Worm (Caenorhabditis elegans) whole organism, early embryonic: ENCODE results near the gene M03B6.1.

Experiments used
- B0310.2 ChIP-seq: sonication (generic microtip); optimal IDR thresholded peaks from 2 replicates; lab custom pipeline; 2016; ENCODE audit warnings: mild to moderate bottlenecking, missing genetic modification characterization, missing compliant biosample characterization
- F13C5.2 ChIP-seq: sonication (generic microtip); optimal IDR thresholded peaks from 2 replicates; lab custom pipeline; 2017; ENCODE audit warnings: mild to moderate bottlenecking, missing genetic modification characterization, inconsistent platforms, missing compliant biosample characterization
- aly-1 ChIP-seq: sonication (generic microtip); optimal IDR thresholded peaks from 2 replicates; lab custom pipeline; 2016; ENCODE audit warnings: missing genetic modification characterization, missing compliant biosample characterization
- ama-1 ChIP-seq: fragments of 150-350 bp; optimal IDR thresholded peaks from 2 replicates; lab custom pipeline; 2014
- ceh-13 ChIP-seq: fragments of 200-800 bp; sonication (Bioruptor generic); optimal IDR thresholded peaks from 2 replicates; lab custom pipeline; 2018; ENCODE audit warnings: mild to moderate bottlenecking, missing genetic modification characterization, missing compliant biosample characterization
- ceh-36 ChIP-seq: sonication (generic microtip); optimal IDR thresholded peaks from 2 replicates; lab custom pipeline; 2016; ENCODE audit warnings: missing genetic modification characterization, inconsistent platforms, missing compliant biosample characterization
- ets-7 ChIP-seq: sonication (generic microtip); optimal IDR thresholded peaks from 2 replicates; lab custom pipeline; 2016; ENCODE audit warnings: missing genotype, missing genetic modification characterization, missing compliant biosample characterization
- flt-1 ChIP-seq: fragments of 200-800 bp; sonication (Bioruptor generic); IDR thresholded peaks from 2 replicates; pipeline ENCODE4 v1.3.6; 2022; ENCODE audit warnings: missing genetic modification characterization, missing compliant biosample characterization
- hmbx-1 ChIP-seq: sonication (generic microtip); optimal IDR thresholded peaks from 2 replicates; lab custom pipeline; 2016; ENCODE audit warnings: mild to moderate bottlenecking, missing genetic modification characterization, missing compliant biosample characterization
- hmg-4 ChIP-seq: fragments of 200-800 bp; sonication (Bioruptor generic); optimal IDR thresholded peaks from 2 replicates; lab custom pipeline; 2018; ENCODE audit warnings: mild to moderate bottlenecking, missing genetic modification characterization, missing compliant biosample characterization
- hnd-1 ChIP-seq: sonication (generic microtip); optimal IDR thresholded peaks from 2 replicates; lab custom pipeline; 2016; ENCODE audit warnings: missing genetic modification characterization, missing compliant biosample characterization
- pes-1 ChIP-seq: fragments of 200-800 bp; sonication (Bioruptor generic); IDR thresholded peaks from 2 replicates; pipeline ENCODE4 v1.3.6; 2022; ENCODE audit warnings: missing genetic modification reagents, missing genetic modification characterization, missing compliant biosample characterization
- scrt-1 ChIP-seq: fragments of 200-800 bp; sonication (Bioruptor generic); IDR thresholded peaks from 2 replicates; pipeline ENCODE4 v1.3.6; 2022; ENCODE audit warnings: missing genetic modification characterization, missing compliant biosample characterization
- sea-1 ChIP-seq: fragments of 200-800 bp; sonication (Bioruptor generic); conservative IDR thresholded peaks from 2 replicates; pipeline ENCODE4 v1.3.6; 2022; ENCODE audit warnings: missing genetic modification characterization, missing compliant biosample characterization
- tbx-11 ChIP-seq: fragments of 200-800 bp; sonication (Bioruptor generic); IDR thresholded peaks from 2 replicates; pipeline ENCODE4 v1.3.6; 2022; ENCODE audit warnings: missing genetic modification characterization, missing compliant biosample characterization
- tbx-37 ChIP-seq: fragments of 200-800 bp; sonication (Bioruptor generic); conservative IDR thresholded peaks from 2 replicates; pipeline ENCODE4 v1.3.6; 2022; ENCODE audit warnings: missing genetic modification reagents, missing genetic modification characterization, missing compliant biosample characterization
- tra-4 ChIP-seq: sonication (generic microtip); optimal IDR thresholded peaks from 2 replicates; lab custom pipeline; 2017; ENCODE audit warnings: missing genetic modification characterization, missing compliant biosample characterization

M03B6.1 gene

ce11 chrX:13818791-13819190, 22.6 kb upstream of the M03B6.1 start:
- no peak for TF ChIP-seq tbx-37 (GFP tag; lab: Robert Waterston, UW)
- no peak for TF ChIP-seq ceh-13 (GFP tag; lab: Kevin White, UChicago)
- TF ChIP-seq scrt-1, result no peak
- no peak for TF ChIP-seq ceh-36 (tag; lab: Kevin White, UChicago)
- no peak for TF ChIP-seq ets-7 (tag; lab: Kevin White, UChicago)
- no peak for TF ChIP-seq tra-4 (tag; lab: Kevin White, UChicago)
- TF ChIP-seq hmbx-1 (tag; lab: Kevin White, UChicago), result no peak
- no peak for TF ChIP-seq F13C5.2
- TF ChIP-seq hmg-4, result no peak
- TF ChIP-seq B0310.2 (tag; lab: Kevin White, UChicago), result no peak
- no peak for TF ChIP-seq ama-1 (lab: Kevin White, UChicago)
- TF ChIP-seq aly-1 (tag; lab: Kevin White, UChicago), result no peak
- no peak for TF ChIP-seq tbx-11 (GFP tag; lab: Robert Waterston, UW)
- no peak for TF ChIP-seq pes-1 (GFP tag; lab: Robert Waterston, UW)
- TF ChIP-seq hnd-1 (tag; lab: Kevin White, UChicago), result no peak
- TF ChIP-seq sea-1, result no peak
- TF ChIP-seq flt-1 (GFP tag; lab: Robert Waterston, UW), result no peak

ce11 chrX:13823482-13823881, 17.9 kb upstream of the M03B6.1 start, which contains the start of gene twk-23:
TSS of gene twk-23 (minus strand) at chrX:13823582.
- TF ChIP-seq ama-1 (lab: Kevin White, UChicago), result no peak
- no peak for TF ChIP-seq tbx-11 (GFP tag; lab: Robert Waterston, UW)
- TF ChIP-seq hnd-1 (tag; lab: Kevin White, UChicago), result no peak
- no peak for TF ChIP-seq flt-1 (GFP tag; lab: Robert Waterston, UW)
- TF ChIP-seq tra-4 (tag; lab: Kevin White, UChicago), result no peak
- TF ChIP-seq ceh-36 (tag; lab: Kevin White, UChicago), result no peak
- no peak for TF ChIP-seq aly-1 (tag; lab: Kevin White, UChicago)
- no peak for TF ChIP-seq B0310.2 (tag; lab: Kevin White, UChicago)
- no peak for TF ChIP-seq hmg-4
- TF ChIP-seq tbx-37 (GFP tag; lab: Robert Waterston, UW), result no peak
- no peak for TF ChIP-seq pes-1 (GFP tag; lab: Robert Waterston, UW)
- TF ChIP-seq ceh-13 (GFP tag; lab: Kevin White, UChicago), result no peak
- TF ChIP-seq scrt-1, result no peak
- no peak for TF ChIP-seq sea-1
- TF ChIP-seq hmbx-1 (tag; lab: Kevin White, UChicago), result no peak
- TF ChIP-seq ets-7 (tag; lab: Kevin White, UChicago), result no peak
- TF ChIP-seq F13C5.2, result no peak

- TF ChIP-seq tbx-11 (GFP tag; lab: Robert Waterston, UW) (no peak), aly-1 (tag; lab: Kevin White, UChicago) (no peak), F13C5.2 (no peak), tbx-37 (GFP tag; lab: Robert Waterston, UW) (no peak), hmg-4 (no peak), hmbx-1 (tag; lab: Kevin White, UChicago) (no peak), ceh-36 (tag; lab: Kevin White, UChicago) (no peak), ama-1 (lab: Kevin White, UChicago) (no peak), scrt-1 (no peak)
These were observed 8.0 kb upstream of the M03B6.1 start for ce11 chrX:13833448-13833847.

- TF ChIP-seq flt-1 (GFP tag; lab: Robert Waterston, UW) (no peak), scrt-1 (no peak)
These were observed 7.3 kb upstream of the M03B6.1 start, which contains the start of gene F19D8.2 for ce11 chrX:13834127-13834526. TSS of gene F19D8.2 (plus strand) at chrX:13834427.

ce11 chrX:13838019-13838418, 3.4 kb upstream of the M03B6.1 start:
- TF ChIP-seq sea-1 (no peak), tra-4 (tag; lab: Kevin White, UChicago) (no peak), ama-1 (lab: Kevin White, UChicago) (no peak)

- TF ChIP-seq ceh-36 (tag; lab: Kevin White, UChicago), result no peak
- TF ChIP-seq tbx-11 (GFP tag; lab: Robert Waterston, UW), result no peak
- no peak for TF ChIP-seq pes-1 (GFP tag; lab: Robert Waterston, UW)
- no peak for TF ChIP-seq hmbx-1 (tag; lab: Kevin White, UChicago)
- TF ChIP-seq hmg-4, result no peak
- TF ChIP-seq aly-1 (tag; lab: Kevin White, UChicago), result no peak
- no peak for TF ChIP-seq tra-4 (tag; lab: Kevin White, UChicago)
- TF ChIP-seq flt-1 (GFP tag; lab: Robert Waterston, UW), result no peak
- no peak for TF ChIP-seq ets-7 (tag; lab: Kevin White, UChicago)
- TF ChIP-seq scrt-1, result no peak
These were observed 1.1 kb upstream of the M03B6.1 start for ce11 chrX:13840336-13840735.

- TF ChIP-seq ama-1 (lab: Kevin White, UChicago), result no peak
- no peak for TF ChIP-seq B0310.2 (tag; lab: Kevin White, UChicago)
- no peak for TF ChIP-seq hmg-4
- no peak for TF ChIP-seq tbx-37 (GFP tag; lab: Robert Waterston, UW)
- TF ChIP-seq ets-7 (tag; lab: Kevin White, UChicago), result no peak
- no peak for TF ChIP-seq ceh-36 (tag; lab: Kevin White, UChicago)
- TF ChIP-seq ceh-13 (GFP tag; lab: Kevin White, UChicago), result no peak
- no peak for TF ChIP-seq hmbx-1 (tag; lab: Kevin White, UChicago)
- no peak for TF ChIP-seq scrt-1
These were observed 2.3 kb downstream of the M03B6.1 start, which contains the start of gene M03B6.5 for ce11 chrX:13843676-13844075. TSS of gene M03B6.5 (plus strand) at chrX:13843976.

- no peak for TF ChIP-seq scrt-1
- no peak for TF ChIP-seq hmbx-1 (tag; lab: Kevin White, UChicago)
- no peak for TF ChIP-seq tbx-37 (GFP tag; lab: Robert Waterston, UW)
- no peak for TF ChIP-seq pes-1 (GFP tag; lab: Robert Waterston, UW)
- no peak for TF ChIP-seq flt-1 (GFP tag; lab: Robert Waterston, UW)
- TF ChIP-seq hmg-4, result no peak
- no peak for TF ChIP-seq tra-4 (tag; lab: Kevin White, UChicago)
- no peak for TF ChIP-seq F13C5.2
- no peak for TF ChIP-seq aly-1 (tag; lab: Kevin White, UChicago)
These were observed 4.6 kb downstream of the M03B6.1 start for ce11 chrX:13846024-13846423.
